Worm (Caenorhabditis elegans): ENCODE data around the gene Y59H11AM.4.

ce11 chrIV:8534997-8535414 is 35.1 kb downstream of the Y59H11AM.4 start:
- TF ChIP-seq ceh-36 (tag; optimal IDR thresholded peaks at IDR 0.05) (no peak), ama-1 (optimal IDR thresholded peaks at IDR 0.05) (no peak), tra-4 (tag; optimal IDR thresholded peaks at IDR 0.05) (no peak), sea-1 (GFP tag; conservative IDR thresholded peaks at IDR 0.05) (no peak), scrt-1 (GFP tag; IDR thresholded peaks at IDR 0.05) (no peak), flt-1 (GFP tag; IDR thresholded peaks at IDR 0.05) (no peak), ets-7 (tag; optimal IDR thresholded peaks at IDR 0.05) (no peak), tbx-37 (GFP tag; conservative IDR thresholded peaks at IDR 0.05) (no peak), hnd-1 (tag; optimal IDR thresholded peaks at IDR 0.05) (no peak), ceh-13 (GFP tag; optimal IDR thresholded peaks at IDR 0.05) (no peak)

Data from whole organism, early embryonic.